Worm (Caenorhabditis elegans) whole organism, young adult: ENCODE data around the gene F53A3.7.
A peak's percentile ranks its signal among the peaks of the same experiment; 100 is the strongest.

Source experiments
- B0019.2 ChIP-seq: fragments of 200-800 bp; sonication (Bioruptor generic); conservative IDR thresholded peaks from 2 replicates; pipeline ENCODE4 v1.3.6; 2022; ENCODE audit warnings: missing genetic modification reagents, missing genetic modification characterization, missing compliant biosample characterization
- B0261.1 ChIP-seq: sonication (generic microtip); optimal IDR thresholded peaks from 2 replicates; lab custom pipeline; 2016; ENCODE audit warnings: mild to moderate bottlenecking, missing genetic modification characterization, moderate library complexity, missing compliant biosample characterization
- F23B12.7 ChIP-seq: sonication (generic microtip); optimal IDR thresholded peaks from 2 replicates; lab custom pipeline; 2017; ENCODE audit warnings: missing genetic modification characterization, mild to moderate bottlenecking, missing compliant biosample characterization, antibody characterized with exemption, moderate library complexity; ENCODE audit not compliant: insufficient read depth
- F39B2.1 ChIP-seq: fragments of 200-800 bp; sonication (Bioruptor generic); IDR thresholded peaks from 2 replicates; pipeline ENCODE4 v1.3.6; 2022; ENCODE audit warnings: missing genetic modification reagents, missing genetic modification characterization, missing compliant biosample characterization
- F55B11.4 ChIP-seq: sonication (generic microtip); optimal IDR thresholded peaks from 2 replicates; lab custom pipeline; 2016; ENCODE audit warnings: missing compliant biosample characterization, missing genetic modification characterization, borderline replicate concordance; ENCODE audit not compliant: insufficient read depth
- Y56A3A.18 ChIP-seq: fragments of 200-800 bp; sonication (Bioruptor generic); IDR thresholded peaks from 2 replicates; pipeline ENCODE4 v1.3.6; 2022; ENCODE audit warnings: missing genetic modification reagents, missing genetic modification characterization, missing compliant biosample characterization
- Y95B8A.8 ChIP-seq: fragments of 200-800 bp; sonication (Bioruptor generic); IDR thresholded peaks from 2 replicates; pipeline ENCODE4 v1.3.6; 2022; ENCODE audit warnings: missing genetic modification reagents, missing genetic modification characterization, missing compliant biosample characterization
- ama-1 ChIP-seq, 3 experiments: fragments of 150-350 bp in 1 of 3; sonication (generic microtip) in 2 of 3; optimal IDR thresholded peaks; 2 replicates each; lab custom pipeline; 2014 to 2018; ENCODE audit warnings: missing biosample characterization in 2 of 3, missing genetic modification characterization in 2 of 3, missing genetic modification reagents in 2 of 3
- aptf-3 ChIP-seq: fragments of 200-800 bp; sonication (Bioruptor generic); IDR thresholded peaks from 2 replicates; pipeline ENCODE4 v1.3.6; 2022; ENCODE audit warnings: missing genetic modification characterization, missing compliant biosample characterization
- athp-1 ChIP-seq: sonication (generic microtip); optimal IDR thresholded peaks from 2 replicates; lab custom pipeline; 2017; ENCODE audit warnings: mild to moderate bottlenecking, missing genetic modification characterization, missing compliant biosample characterization
- attf-3 ChIP-seq: fragments of 200-800 bp; sonication (Bioruptor generic); conservative IDR thresholded peaks from 2 replicates; pipeline ENCODE4 v1.3.6; 2022; ENCODE audit warnings: missing genetic modification reagents, missing genetic modification characterization, missing compliant biosample characterization
- attf-6 ChIP-seq: fragments of 200-800 bp; sonication (Bioruptor generic); IDR thresholded peaks from 2 replicates; pipeline ENCODE4 v1.3.6; 2022; ENCODE audit warnings: missing genetic modification reagents, missing genetic modification characterization, missing compliant biosample characterization
- bed-1 ChIP-seq: fragments of 200-800 bp; sonication (Bioruptor generic); IDR thresholded peaks from 2 replicates; pipeline ENCODE4 v1.3.6; 2022; ENCODE audit warnings: missing genetic modification reagents, missing genetic modification characterization, missing compliant biosample characterization
- bed-2 ChIP-seq: fragments of 200-800 bp; sonication (Bioruptor generic); IDR thresholded peaks from 2 replicates; pipeline ENCODE4 v1.3.6; 2022; ENCODE audit warnings: missing genetic modification reagents, missing genetic modification characterization, missing compliant biosample characterization
- cebp-1 ChIP-seq, 2 experiments: fragments of 200-800 bp in 1 of 2; sonication (Bioruptor generic) in 1 of 2; sonication (generic microtip) in 1 of 2; IDR thresholded peaks in 1 of 2; optimal IDR thresholded peaks in 1 of 2; 2 replicates each; pipeline versions ENCODE4 v1.3.6 to Lab custom; 2017 to 2022; ENCODE audit warnings: missing compliant biosample characterization in 2 of 2, missing genetic modification characterization in 2 of 2, mild to moderate bottlenecking in 1 of 2, missing genetic modification reagents in 1 of 2, moderate library complexity in 1 of 2
- ceh-100 ChIP-seq: fragments of 200-800 bp; sonication (Bioruptor generic); IDR thresholded peaks from 2 replicates; pipeline ENCODE4 v1.3.6; 2022; ENCODE audit warnings: missing genetic modification reagents, missing genetic modification characterization, missing compliant biosample characterization
- ceh-58 ChIP-seq: fragments of 200-800 bp; sonication (Bioruptor generic); IDR thresholded peaks from 2 replicates; pipeline ENCODE4 v1.3.6; 2022; ENCODE audit warnings: missing genetic modification characterization, missing compliant biosample characterization
- ceh-79 ChIP-seq: sonication (generic microtip); optimal IDR thresholded peaks from 2 replicates; lab custom pipeline; 2017; ENCODE audit warnings: mild to moderate bottlenecking, missing genetic modification characterization, missing compliant biosample characterization
- ceh-91 ChIP-seq: fragments of 200-800 bp; sonication (Bioruptor generic); IDR thresholded peaks from 2 replicates; pipeline ENCODE4 v1.3.6; 2022; ENCODE audit warnings: missing genetic modification reagents, missing genetic modification characterization, missing compliant biosample characterization
- chd-7 ChIP-seq: sonication (generic microtip); optimal IDR thresholded peaks from 2 replicates; lab custom pipeline; 2016; ENCODE audit warnings: mild to moderate bottlenecking, missing genetic modification characterization, moderate library complexity, missing compliant biosample characterization
- die-1 ChIP-seq: sonication (generic microtip); optimal IDR thresholded peaks from 2 replicates; lab custom pipeline; 2016; ENCODE audit warnings: missing genotype, mild to moderate bottlenecking, missing genetic modification characterization, missing compliant biosample characterization
- dpff-1 ChIP-seq: sonication (generic microtip); optimal IDR thresholded peaks from 2 replicates; lab custom pipeline; 2017; ENCODE audit warnings: mild to moderate bottlenecking, missing genetic modification characterization, missing compliant biosample characterization
- dpl-1 ChIP-seq: fragments of 150-350 bp; optimal IDR thresholded peaks from 2 replicates; lab custom pipeline; 2014; ENCODE audit warnings: missing biosample characterization, missing genetic modification reagents, missing genetic modification characterization
- efl-1 ChIP-seq: fragments of 150-350 bp; optimal IDR thresholded peaks from 2 replicates; lab custom pipeline; 2014; ENCODE audit warnings: missing biosample characterization, missing genetic modification reagents, missing genetic modification characterization
- egrh-3 ChIP-seq: fragments of 200-800 bp; sonication (Bioruptor generic); IDR thresholded peaks from 2 replicates; pipeline ENCODE4 v1.3.6; 2022; ENCODE audit warnings: missing genetic modification reagents, missing genetic modification characterization, missing compliant biosample characterization
- fkh-3 ChIP-seq: sonication (generic microtip); optimal IDR thresholded peaks from 2 replicates; lab custom pipeline; 2016; ENCODE audit warnings: mild to moderate bottlenecking, missing genetic modification characterization, missing compliant biosample characterization
- gei-17 ChIP-seq: fragments of 200-800 bp; sonication (Bioruptor generic); optimal IDR thresholded peaks from 2 replicates; lab custom pipeline; 2018; ENCODE audit warnings: mild to moderate bottlenecking, missing genetic modification characterization, missing compliant biosample characterization
- hlh-12 ChIP-seq: sonication (generic microtip); optimal IDR thresholded peaks from 2 replicates; lab custom pipeline; 2016; ENCODE audit warnings: missing genetic modification characterization, missing compliant biosample characterization
- hmg-20 ChIP-seq: fragments of 200-800 bp; sonication (Bioruptor generic); IDR thresholded peaks from 2 replicates; pipeline ENCODE4 v1.3.6; 2022; ENCODE audit warnings: missing genetic modification reagents, missing genetic modification characterization, missing compliant biosample characterization
- let-526 ChIP-seq: fragments of 200-800 bp; sonication (Bioruptor generic); IDR thresholded peaks from 2 replicates; pipeline ENCODE4 v1.3.6; 2022; ENCODE audit warnings: missing genetic modification reagents, missing genetic modification characterization, missing compliant biosample characterization
- lin-26 ChIP-seq: fragments of 200-800 bp; sonication (Bioruptor generic); IDR thresholded peaks from 2 replicates; pipeline ENCODE4 v1.3.6; 2022; ENCODE audit warnings: missing genetic modification reagents, missing genetic modification characterization, missing compliant biosample characterization
- lin-40 ChIP-seq: sonication (generic microtip); optimal IDR thresholded peaks from 2 replicates; lab custom pipeline; 2016; ENCODE audit warnings: missing genetic modification characterization, mild to moderate bottlenecking, missing compliant biosample characterization, missing genotype, missing genetic modification reagents
- lin-54 ChIP-seq: fragments of 200-800 bp; sonication (Bioruptor generic); optimal IDR thresholded peaks from 2 replicates; lab custom pipeline; 2018; ENCODE audit warnings: mild to moderate bottlenecking, missing genetic modification characterization, missing compliant biosample characterization
- lir-1 ChIP-seq: fragments of 200-800 bp; sonication (Bioruptor generic); conservative IDR thresholded peaks from 2 replicates; pipeline ENCODE4 v1.3.6; 2022; ENCODE audit warnings: missing genetic modification reagents, missing genetic modification characterization, missing compliant biosample characterization
- madf-10 ChIP-seq: sonication (generic microtip); optimal IDR thresholded peaks from 2 replicates; lab custom pipeline; 2016; ENCODE audit warnings: mild to moderate bottlenecking, missing genetic modification characterization, missing compliant biosample characterization
- mes-4 ChIP-seq: sonication (generic microtip); optimal IDR thresholded peaks from 2 replicates; lab custom pipeline; 2016; ENCODE audit warnings: missing genotype, missing genetic modification characterization, missing compliant biosample characterization
- nfya-2 ChIP-seq: fragments of 200-800 bp; sonication (Bioruptor generic); IDR thresholded peaks from 2 replicates; pipeline ENCODE4 v1.3.6; 2022; ENCODE audit warnings: missing genetic modification reagents, missing genetic modification characterization, missing compliant biosample characterization
- nhr-179 ChIP-seq: sonication (generic microtip); optimal IDR thresholded peaks from 2 replicates; lab custom pipeline; 2016; ENCODE audit warnings: mild to moderate bottlenecking, missing genetic modification characterization, missing compliant biosample characterization
- nhr-90 ChIP-seq: sonication (generic microtip); optimal IDR thresholded peaks from 2 replicates; lab custom pipeline; 2016; ENCODE audit warnings: missing genotype, mild to moderate bottlenecking, missing genetic modification characterization, missing compliant biosample characterization
- rpc-1 ChIP-seq, 2 experiments: fragments of 150-350 bp in 1 of 2; sonication (generic microtip) in 1 of 2; optimal IDR thresholded peaks; 2 replicates each; lab custom pipeline; 2014 to 2018; ENCODE audit warnings: missing biosample characterization in 1 of 2, missing genetic modification characterization in 1 of 2, missing genetic modification reagents in 1 of 2, missing genotype in 1 of 2
- sea-2 ChIP-seq: fragments of 200-800 bp; sonication (Bioruptor generic); IDR thresholded peaks from 2 replicates; pipeline ENCODE4 v1.3.6; 2022; ENCODE audit warnings: missing genetic modification characterization, missing compliant biosample characterization
- snpc-3.4 ChIP-seq: sonication (generic microtip); optimal IDR thresholded peaks from 2 replicates; lab custom pipeline; 2017; ENCODE audit warnings: missing genetic modification characterization, mild to moderate bottlenecking, missing compliant biosample characterization, antibody characterized with exemption, moderate library complexity, missing genotype, missing genetic modification reagents
- snpc-4 ChIP-seq, 5 experiments: fragments of 150-350 bp in 1 of 5; sonication (generic microtip) in 4 of 5; optimal IDR thresholded peaks; 2 replicates each; lab custom pipeline; 2014 to 2018; ENCODE audit warnings: missing genetic modification characterization in 5 of 5, missing biosample characterization in 3 of 5, antibody characterized with exemption in 2 of 5, mild to moderate bottlenecking in 2 of 5, missing compliant biosample characterization in 2 of 5, missing genotype in 2 of 5, moderate library complexity in 2 of 5, missing genetic modification reagents in 1 of 5
- tbp1 ChIP-seq: fragments of 200-800 bp; sonication (Bioruptor generic); optimal IDR thresholded peaks from 2 replicates; lab custom pipeline; 2018; ENCODE audit warnings: mild to moderate bottlenecking, missing genetic modification characterization, missing compliant biosample characterization
- ztf-28 ChIP-seq: fragments of 200-800 bp; sonication (Bioruptor generic); IDR thresholded peaks from 2 replicates; pipeline ENCODE4 v1.3.6; 2022; ENCODE audit warnings: missing genetic modification reagents, missing genetic modification characterization, missing compliant biosample characterization
- ztf-3 ChIP-seq: fragments of 200-800 bp; sonication (Bioruptor generic); optimal IDR thresholded peaks from 2 replicates; lab custom pipeline; 2018; ENCODE audit warnings: mild to moderate bottlenecking, missing genetic modification characterization, missing compliant biosample characterization
- ztf-6 ChIP-seq: fragments of 200-800 bp; sonication (Bioruptor generic); IDR thresholded peaks from 2 replicates; pipeline ENCODE4 v1.3.6; 2022; ENCODE audit warnings: missing genetic modification reagents, missing genetic modification characterization, missing compliant biosample characterization

F53A3.7 gene

DNA sequence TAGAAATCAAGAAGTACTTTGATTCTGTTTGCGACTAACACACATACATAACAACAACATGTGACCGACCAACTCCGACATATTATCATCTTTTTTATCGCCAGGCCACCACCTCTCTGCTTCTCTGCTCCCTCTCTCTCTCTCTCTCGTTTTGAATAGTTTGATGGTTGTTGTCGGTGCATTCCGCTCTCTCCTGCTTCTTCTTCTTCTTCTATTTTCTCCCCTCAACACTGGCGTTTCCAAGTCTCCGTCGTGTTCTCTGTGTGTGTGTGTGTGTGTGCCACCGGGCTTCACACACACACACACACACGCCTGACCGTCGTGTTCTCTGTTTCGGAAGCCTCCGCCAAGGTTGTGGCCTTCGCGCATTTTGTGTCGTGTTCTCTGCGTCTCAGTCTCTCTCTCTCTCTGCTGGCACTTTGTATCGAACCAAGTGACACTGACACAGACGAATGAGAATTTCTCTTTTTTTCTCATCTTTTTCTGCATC is 26.2 kb upstream of the F53A3.7 start (continued):
- TF ChIP-seq lin-54 (GFP tag; lab: Kevin White, UChicago): peak; percentile 44
- no peak for TF ChIP-seq F23B12.7 (tag; lab: Kevin White, UChicago)
- TF ChIP-seq cebp-1 (GFP tag; IDR thresholded peaks at IDR 0.05; lab: Robert Waterston, UW): no peak; the same call in 1 of the 2 replicates
- TF ChIP-seq cebp-1 (tag; optimal IDR thresholded peaks at IDR 0.05; lab: Kevin White, UChicago): peak; percentile 95
- no peak for TF ChIP-seq ceh-79 (tag; lab: Kevin White, UChicago)
- no peak for TF ChIP-seq F39B2.1 (GFP tag; lab: Robert Waterston, UW)
- no peak for TF ChIP-seq ama-1 (optimal IDR thresholded peaks at IDR 0.05; lab: Kevin White, UChicago)
- TF ChIP-seq ama-1 (GFP tag; optimal IDR thresholded peaks at IDR 0.05; lab: Kevin White, UChicago): no peak
- peak; percentile 84 for TF ChIP-seq gei-17
- peak; percentile 98 for TF ChIP-seq chd-7 (tag; lab: Kevin White, UChicago)
- TF ChIP-seq let-526 (GFP tag; lab: Robert Waterston, UW): no peak
- TF ChIP-seq dpl-1 (GFP tag; lab: Kevin White, UChicago): no peak
- TF ChIP-seq athp-1: peak; percentile 67
- TF ChIP-seq lin-26: 0 out of 2 replicates have a peak, but pooled peaks have one; percentile 77
- TF ChIP-seq madf-10 (tag; lab: Kevin White, UChicago): peak; percentile 94
- peak; percentile 98 for TF ChIP-seq lin-40 (tag; lab: Kevin White, UChicago)
- TF ChIP-seq attf-6: no peak
- TF ChIP-seq tbp1 (GFP tag; lab: Kevin White, UChicago): peak; percentile 62
- no peak for TF ChIP-seq efl-1 (GFP tag; lab: Kevin White, UChicago)
- TF ChIP-seq nhr-90 (tag; lab: Kevin White, UChicago): peak; percentile 89
- no peak for TF ChIP-seq ztf-6 (GFP tag; lab: Robert Waterston, UW)
- TF ChIP-seq ztf-3 (GFP tag; lab: Kevin White, UChicago): peak; percentile 94
- no peak for TF ChIP-seq ztf-28 (GFP tag; lab: Robert Waterston, UW)
- TF ChIP-seq bed-1 (GFP tag; lab: Robert Waterston, UW): no peak
- no peak for TF ChIP-seq nhr-179
- TF ChIP-seq B0019.2: no peak
- TF ChIP-seq F55B11.4: no peak
- no peak for TF ChIP-seq hlh-12 (tag; lab: Kevin White, UChicago)
- no peak for TF ChIP-seq ceh-91 (GFP tag; lab: Robert Waterston, UW)
- no peak for TF ChIP-seq Y95B8A.8 (GFP tag; lab: Robert Waterston, UW)
- no peak for TF ChIP-seq bed-2 (GFP tag; lab: Robert Waterston, UW)
- TF ChIP-seq nfya-2 (GFP tag; lab: Robert Waterston, UW): no peak
- 0 out of 2 replicates have a peak, but pooled peaks have one; percentile 29 for TF ChIP-seq sea-2
- peak; percentile 62 for TF ChIP-seq snpc-4 (GFP tag; optimal IDR thresholded peaks at IDR 0.05; lab: Kevin White, UChicago)
- TF ChIP-seq snpc-4 (tag; optimal IDR thresholded peaks at IDR 0.05; lab: Kevin White, UChicago): peak; percentile 13 to 77 (median 69)
- no peak for TF ChIP-seq ceh-58 (GFP tag; lab: Robert Waterston, UW)
- no peak for TF ChIP-seq rpc-1 (optimal IDR thresholded peaks at IDR 0.05; lab: Kevin White, UChicago)
- no peak for TF ChIP-seq rpc-1 (tag; optimal IDR thresholded peaks at IDR 0.05; lab: Kevin White, UChicago)
- no peak for TF ChIP-seq dpff-1
- peak; percentile 79 for TF ChIP-seq die-1
- no peak for TF ChIP-seq ceh-100 (GFP tag; lab: Robert Waterston, UW)
- TF ChIP-seq mes-4: no peak
- no peak for TF ChIP-seq aptf-3
- no peak for TF ChIP-seq attf-3 (GFP tag; lab: Robert Waterston, UW)
- no peak for TF ChIP-seq B0261.1 (tag; lab: Kevin White, UChicago)
- TF ChIP-seq hmg-20 (GFP tag; lab: Robert Waterston, UW): no peak
- no peak; the same call in 1 of the 2 replicates for TF ChIP-seq lir-1
- no peak for TF ChIP-seq snpc-3.4 (tag; lab: Kevin White, UChicago)
- no peak for TF ChIP-seq Y56A3A.18 (GFP tag; lab: Robert Waterston, UW)
- no peak for TF ChIP-seq fkh-3 (tag; lab: Kevin White, UChicago)
- TF ChIP-seq egrh-3 (GFP tag; lab: Robert Waterston, UW): peak; percentile 61
